Worm (Caenorhabditis elegans) whole organism, mixed stage, embryonic: Measurements from ENCODE around the gene Y43F8B.28.

ENCODE experiments used
- M03D4.4 ChIP-seq: sonication (generic microtip); optimal IDR thresholded peaks from 2 replicates; lab custom pipeline; 2017; ENCODE audit warnings: mild to moderate bottlenecking, missing genetic modification characterization, missing compliant biosample characterization
- bed-3 ChIP-seq: fragments of 200-800 bp; sonication (Bioruptor generic); optimal IDR thresholded peaks from 3 replicates; lab custom pipeline; 2018; ENCODE audit warnings: mild to moderate bottlenecking, missing genetic modification characterization, moderate library complexity, missing compliant biosample characterization
- blmp-1 ChIP-seq: fragments of 150-350 bp; optimal IDR thresholded peaks from 2 replicates; lab custom pipeline; 2014; ENCODE audit warnings: missing biosample characterization, missing genetic modification characterization
- ceh-39 ChIP-seq: fragments of 150-350 bp; optimal IDR thresholded peaks from 2 replicates; lab custom pipeline; 2014; ENCODE audit warnings: missing biosample characterization, missing genetic modification characterization
- ceh-43 ChIP-seq: fragments of 200-800 bp; sonication (Bioruptor generic); optimal IDR thresholded peaks from 2 replicates; lab custom pipeline; 2018; ENCODE audit warnings: mild to moderate bottlenecking, missing genetic modification characterization, moderate library complexity, missing compliant biosample characterization
- ceh-83 ChIP-seq: fragments of 200-800 bp; sonication (Bioruptor generic); optimal IDR thresholded peaks from 2 replicates; lab custom pipeline; 2018; ENCODE audit warnings: mild to moderate bottlenecking, missing genetic modification characterization, missing compliant biosample characterization
- ces-1 ChIP-seq: fragments of 150-350 bp; optimal IDR thresholded peaks from 2 replicates; lab custom pipeline; 2014; ENCODE audit warnings: missing biosample characterization, missing genetic modification reagents, missing genetic modification characterization
- drap-1 ChIP-seq: fragments of 200-800 bp; sonication (Bioruptor generic); optimal IDR thresholded peaks from 3 replicates; lab custom pipeline; 2018; ENCODE audit warnings: mild to moderate bottlenecking, missing genetic modification characterization, missing compliant biosample characterization
- elt-1 ChIP-seq: sonication (generic microtip); optimal IDR thresholded peaks from 2 replicates; lab custom pipeline; 2017; ENCODE audit warnings: missing genetic modification characterization, mild to moderate bottlenecking, missing compliant biosample characterization, antibody characterized with exemption, moderate library complexity, borderline replicate concordance; ENCODE audit not compliant: insufficient read depth
- ham-2 ChIP-seq: fragments of 200-800 bp; sonication (Bioruptor generic); optimal IDR thresholded peaks from 2 replicates; lab custom pipeline; 2018; ENCODE audit warnings: mild to moderate bottlenecking, missing genetic modification characterization, missing compliant biosample characterization
- hlh-1 ChIP-seq: fragments of 150-350 bp; optimal IDR thresholded peaks from 2 replicates; lab custom pipeline; 2014; ENCODE audit warnings: missing biosample characterization, missing genetic modification reagents, missing genetic modification characterization
- lin-32 ChIP-seq: fragments of 200-800 bp; sonication (Bioruptor generic); optimal IDR thresholded peaks from 2 replicates; lab custom pipeline; 2018; ENCODE audit warnings: mild to moderate bottlenecking, missing genetic modification characterization, missing compliant biosample characterization
- lsy-2 ChIP-seq: fragments of 150-350 bp; optimal IDR thresholded peaks from 2 replicates; lab custom pipeline; 2014; ENCODE audit warnings: missing biosample characterization, missing genetic modification characterization
- mab-5 ChIP-seq: fragments of 150-350 bp; optimal IDR thresholded peaks from 2 replicates; lab custom pipeline; 2014; ENCODE audit warnings: missing biosample characterization, missing genetic modification characterization
- mep-1 ChIP-seq: fragments of 150-350 bp; optimal IDR thresholded peaks from 2 replicates; lab custom pipeline; 2017; ENCODE audit warnings: missing biosample characterization, missing genetic modification reagents, missing genetic modification characterization, inconsistent platforms
- mls-2 ChIP-seq: sonication (generic microtip); optimal IDR thresholded peaks from 2 replicates; lab custom pipeline; 2016; ENCODE audit warnings: mild to moderate bottlenecking, missing genetic modification characterization, moderate library complexity, missing compliant biosample characterization
- nhr-12 ChIP-seq: fragments of 150-350 bp; optimal IDR thresholded peaks from 2 replicates; lab custom pipeline; 2014; ENCODE audit warnings: missing biosample characterization, missing genetic modification characterization
- nhr-2 ChIP-seq: fragments of 150-350 bp; optimal IDR thresholded peaks from 2 replicates; lab custom pipeline; 2014; ENCODE audit warnings: missing biosample characterization, missing genetic modification characterization
- nhr-28 ChIP-seq: fragments of 150-350 bp; optimal IDR thresholded peaks from 2 replicates; lab custom pipeline; 2014; ENCODE audit warnings: missing biosample characterization, missing genetic modification characterization
- nhr-76 ChIP-seq: sonication (generic microtip); optimal IDR thresholded peaks from 2 replicates; lab custom pipeline; 2017; ENCODE audit warnings: missing biosample characterization, missing genetic modification characterization
- pha-4 ChIP-seq: fragments of 150-350 bp; optimal IDR thresholded peaks from 2 replicates; lab custom pipeline; 2018; ENCODE audit warnings: missing biosample characterization, missing genetic modification reagents, missing genetic modification characterization
- sem-2 ChIP-seq: fragments of 200-800 bp; sonication (Bioruptor generic); optimal IDR thresholded peaks from 2 replicates; lab custom pipeline; 2018; ENCODE audit warnings: mild to moderate bottlenecking, missing genetic modification characterization, missing compliant biosample characterization
- snpc-4 ChIP-seq: fragments of 150-350 bp; optimal IDR thresholded peaks from 2 replicates; lab custom pipeline; 2014; ENCODE audit warnings: missing biosample characterization, missing genetic modification characterization
- sptf-1 ChIP-seq: sonication (generic microtip); optimal IDR thresholded peaks from 2 replicates; lab custom pipeline; 2017; ENCODE audit warnings: mild to moderate bottlenecking, missing genetic modification characterization, moderate library complexity, missing compliant biosample characterization
- tbx-8 ChIP-seq: fragments of 200-800 bp; sonication (Bioruptor generic); optimal IDR thresholded peaks from 2 replicates; lab custom pipeline; 2018; ENCODE audit warnings: mild to moderate bottlenecking, missing genetic modification characterization, moderate library complexity, missing compliant biosample characterization
- unc-39 ChIP-seq: fragments of 150-350 bp; optimal IDR thresholded peaks from 2 replicates; lab custom pipeline; 2014; ENCODE audit warnings: missing biosample characterization, missing genetic modification characterization
- unc-62 ChIP-seq: fragments of 150-350 bp; optimal IDR thresholded peaks from 2 replicates; lab custom pipeline; 2014; ENCODE audit warnings: missing biosample characterization, missing genetic modification reagents, missing genetic modification characterization
- zip-8 ChIP-seq: fragments of 150-350 bp; optimal IDR thresholded peaks from 2 replicates; lab custom pipeline; 2014; ENCODE audit warnings: missing biosample characterization, missing genetic modification characterization
- ztf-11 ChIP-seq: fragments of 150-350 bp; optimal IDR thresholded peaks from 2 replicates; lab custom pipeline; 2014; ENCODE audit warnings: missing biosample characterization, missing genetic modification characterization

Gene Y43F8B.28

ce11 chrV:19501389-19501788, 16.3 kb downstream of the Y43F8B.28 start:
- no peak for TF ChIP-seq pha-4 (tag; lab: Kevin White, UChicago)
- no peak for TF ChIP-seq snpc-4 (tag; lab: Kevin White, UChicago)
- TF ChIP-seq elt-1: no peak
- no peak for TF ChIP-seq nhr-76 (tag; lab: Kevin White, UChicago)
- no peak for TF ChIP-seq unc-39 (tag; lab: Kevin White, UChicago)
- no peak for TF ChIP-seq blmp-1
- TF ChIP-seq sem-2 (GFP tag; lab: Kevin White, UChicago): no peak
- TF ChIP-seq ceh-83 (GFP tag; lab: Kevin White, UChicago): no peak
- TF ChIP-seq nhr-2 (tag; lab: Kevin White, UChicago): no peak
- no peak for TF ChIP-seq mep-1 (tag; lab: Kevin White, UChicago)
- TF ChIP-seq drap-1 (GFP tag; lab: Kevin White, UChicago): no peak
- TF ChIP-seq ham-2: no peak
- TF ChIP-seq ceh-43 (GFP tag; lab: Kevin White, UChicago): no peak

ce11 chrV:19502579-19503151, 17.5 kb downstream of the Y43F8B.28 start, which contains the start of gene Y43F8B.3:
Gene Y43F8B.3, plus strand, starts transcription at chrV:19503101.
- TF ChIP-seq nhr-12 (tag; lab: Kevin White, UChicago) (no peak), drap-1 (GFP tag; lab: Kevin White, UChicago) (no peak), nhr-28 (tag; lab: Kevin White, UChicago) (no peak), elt-1 (no peak), ceh-43 (GFP tag; lab: Kevin White, UChicago) (no peak), tbx-8 (GFP tag; lab: Kevin White, UChicago) (no peak), ztf-11 (tag; lab: Kevin White, UChicago) (no peak), blmp-1 (no peak), mab-5 (no peak), nhr-76 (tag; lab: Kevin White, UChicago) (no peak), ceh-39 (tag; lab: Kevin White, UChicago) (no peak), lin-32 (GFP tag; lab: Kevin White, UChicago) (no peak), M03D4.4 (no peak), bed-3 (GFP tag; lab: Kevin White, UChicago) (no peak), ces-1 (GFP tag; lab: Kevin White, UChicago) (no peak)

ce11 chrV:19509061-19509460, 23.9 kb downstream of the Y43F8B.28 start:
- no peak for TF ChIP-seq mab-5
- no peak for TF ChIP-seq lin-32 (GFP tag; lab: Kevin White, UChicago)
- no peak for TF ChIP-seq hlh-1 (tag; lab: Kevin White, UChicago)
- no peak for TF ChIP-seq sem-2 (GFP tag; lab: Kevin White, UChicago)
- no peak for TF ChIP-seq sptf-1 (tag; lab: Kevin White, UChicago)
- TF ChIP-seq ham-2: no peak
- TF ChIP-seq ceh-39 (tag; lab: Kevin White, UChicago): no peak

- TF ChIP-seq zip-8: no peak
- TF ChIP-seq unc-39 (tag; lab: Kevin White, UChicago): no peak
- TF ChIP-seq unc-62 (GFP tag; lab: Kevin White, UChicago): no peak
- no peak for TF ChIP-seq lsy-2
- TF ChIP-seq ces-1 (GFP tag; lab: Kevin White, UChicago): no peak
- TF ChIP-seq mep-1 (tag; lab: Kevin White, UChicago): no peak
- no peak for TF ChIP-seq lin-32 (GFP tag; lab: Kevin White, UChicago)
- no peak for TF ChIP-seq nhr-2 (tag; lab: Kevin White, UChicago)
- TF ChIP-seq pha-4 (tag; lab: Kevin White, UChicago): no peak
- TF ChIP-seq ham-2: no peak
- TF ChIP-seq tbx-8 (GFP tag; lab: Kevin White, UChicago): no peak
- no peak for TF ChIP-seq mls-2
- TF ChIP-seq, all 35 proteins: peak for 0
Measured at ce11 chrV:19510352-19510751, 25.2 kb downstream of the Y43F8B.28 start.

- no peak for TF ChIP-seq ztf-11 (tag; lab: Kevin White, UChicago)
- TF ChIP-seq ham-2: no peak
- no peak for TF ChIP-seq snpc-4 (tag; lab: Kevin White, UChicago)
- TF ChIP-seq tbx-8 (GFP tag; lab: Kevin White, UChicago): no peak
- no peak for TF ChIP-seq pha-4 (tag; lab: Kevin White, UChicago)
- no peak for TF ChIP-seq lin-32 (GFP tag; lab: Kevin White, UChicago)
- no peak for TF ChIP-seq elt-1
- TF ChIP-seq mab-5: no peak
- TF ChIP-seq nhr-2 (tag; lab: Kevin White, UChicago): no peak
- TF ChIP-seq blmp-1: no peak
Measured at ce11 chrV:19510925-19511324, 25.8 kb downstream of the Y43F8B.28 start.
